Worm (Caenorhabditis elegans) whole organism, L2 larva: ENCODE measurements around the gene F11A10.5.

Source experiments
- F13H6.1 ChIP-seq: sonication (generic microtip); optimal IDR thresholded peaks from 2 replicates; lab custom pipeline; 2016; ENCODE audit warnings: missing genetic modification characterization, missing compliant biosample characterization
- alr-1 ChIP-seq: fragments of 150-350 bp; optimal IDR thresholded peaks from 2 replicates; lab custom pipeline; 2014; ENCODE audit warnings: missing biosample characterization, missing genetic modification characterization
- aly-2 ChIP-seq: fragments of 150-350 bp; optimal IDR thresholded peaks from 2 replicates; lab custom pipeline; 2014; ENCODE audit warnings: missing biosample characterization, missing genetic modification characterization
- ama-1 ChIP-seq: fragments of 150-350 bp; optimal IDR thresholded peaks from 2 replicates; lab custom pipeline; 2018; ENCODE audit warnings: inconsistent platforms
- blmp-1 ChIP-seq: sonication (generic microtip); optimal IDR thresholded peaks from 2 replicates; lab custom pipeline; 2017; ENCODE audit warnings: missing genetic modification characterization, mild to moderate bottlenecking, missing compliant biosample characterization, antibody characterized with exemption, moderate library complexity; ENCODE audit not compliant: insufficient read depth
- ceh-16 ChIP-seq: fragments of 150-350 bp; optimal IDR thresholded peaks from 2 replicates; lab custom pipeline; 2014; ENCODE audit warnings: missing biosample characterization, missing genetic modification characterization
- ceh-82 ChIP-seq: fragments of 150-350 bp; optimal IDR thresholded peaks from 2 replicates; lab custom pipeline; 2014; ENCODE audit warnings: missing biosample characterization, missing genetic modification characterization
- crh-2 ChIP-seq: sonication (generic microtip); optimal IDR thresholded peaks from 2 replicates; lab custom pipeline; 2017; ENCODE audit warnings: missing biosample characterization, missing genetic modification characterization
- dmd-4 ChIP-seq: sonication (generic microtip); optimal IDR thresholded peaks from 2 replicates; lab custom pipeline; 2017; ENCODE audit warnings: missing biosample characterization, missing genetic modification characterization
- egl-27 ChIP-seq: sonication (generic microtip); optimal IDR thresholded peaks from 3 replicates; lab custom pipeline; 2017; ENCODE audit warnings: missing biosample characterization, missing genetic modification reagents, missing genetic modification characterization
- elt-1 ChIP-seq: fragments of 150-350 bp; optimal IDR thresholded peaks from 2 replicates; lab custom pipeline; 2014; ENCODE audit warnings: missing biosample characterization, missing genetic modification characterization
- elt-3 ChIP-seq: sonication (generic microtip); optimal IDR thresholded peaks from 2 replicates; lab custom pipeline; 2017; ENCODE audit warnings: missing biosample characterization, missing genetic modification characterization
- gmeb-1 ChIP-seq: fragments of 150-350 bp; optimal IDR thresholded peaks from 2 replicates; lab custom pipeline; 2014; ENCODE audit warnings: missing biosample characterization, missing genetic modification characterization
- lsy-2 ChIP-seq, 2 experiments: fragments of 150-350 bp in 1 of 2; sonication (generic microtip) in 1 of 2; optimal IDR thresholded peaks; 2 replicates each; lab custom pipeline; 2014 to 2017; ENCODE audit warnings: missing biosample characterization in 2 of 2, missing genetic modification characterization in 2 of 2
- mab-5 ChIP-seq: fragments of 150-350 bp; optimal IDR thresholded peaks from 2 replicates; lab custom pipeline; 2014; ENCODE audit warnings: missing biosample characterization, missing genetic modification characterization
- mbf-1 ChIP-seq: sonication (generic microtip); optimal IDR thresholded peaks from 2 replicates; lab custom pipeline; 2017; ENCODE audit warnings: missing biosample characterization, missing genetic modification characterization
- mdl-1 ChIP-seq, 2 experiments: fragments of 150-350 bp in 1 of 2; sonication (generic microtip) in 1 of 2; optimal IDR thresholded peaks; 2 replicates each; lab custom pipeline; 2017; ENCODE audit warnings: missing biosample characterization in 2 of 2, missing genetic modification characterization in 2 of 2
- nhr-10 ChIP-seq: sonication (generic microtip); optimal IDR thresholded peaks from 2 replicates; lab custom pipeline; 2017; ENCODE audit warnings: missing biosample characterization, missing genetic modification characterization
- nhr-12 ChIP-seq: fragments of 150-350 bp; optimal IDR thresholded peaks from 2 replicates; lab custom pipeline; 2014; ENCODE audit warnings: missing biosample characterization, missing genetic modification characterization
- nhr-129 ChIP-seq: fragments of 150-350 bp; optimal IDR thresholded peaks from 2 replicates; lab custom pipeline; 2014; ENCODE audit warnings: missing biosample characterization, missing genetic modification characterization
- nhr-21 ChIP-seq: fragments of 150-350 bp; optimal IDR thresholded peaks from 2 replicates; lab custom pipeline; 2014; ENCODE audit warnings: missing biosample characterization, missing genetic modification characterization
- nhr-23 ChIP-seq: fragments of 150-350 bp; optimal IDR thresholded peaks from 2 replicates; lab custom pipeline; 2014; ENCODE audit warnings: missing biosample characterization, missing genetic modification reagents, missing genetic modification characterization
- nhr-237 ChIP-seq: fragments of 150-350 bp; optimal IDR thresholded peaks from 2 replicates; lab custom pipeline; 2014; ENCODE audit warnings: missing biosample characterization, missing genetic modification characterization
- nhr-25 ChIP-seq: fragments of 150-350 bp; sonication (generic microtip); optimal IDR thresholded peaks from 3 replicates; lab custom pipeline; 2014; ENCODE audit warnings: missing biosample characterization, missing genetic modification characterization
- peb-1 ChIP-seq: fragments of 150-350 bp; optimal IDR thresholded peaks from 2 replicates; lab custom pipeline; 2014; ENCODE audit warnings: missing biosample characterization, missing genetic modification characterization
- sem-4 ChIP-seq: fragments of 150-350 bp; optimal IDR thresholded peaks from 2 replicates; lab custom pipeline; 2014; ENCODE audit warnings: missing biosample characterization, missing genetic modification reagents, missing genetic modification characterization
- sma-3 ChIP-seq: sonication (generic microtip); optimal IDR thresholded peaks from 2 replicates; lab custom pipeline; 2016; ENCODE audit warnings: missing genetic modification reagents, missing genetic modification characterization, missing compliant biosample characterization
- sma-9 ChIP-seq, 2 experiments: fragments of 150-350 bp in 1 of 2; sonication (generic microtip) in 1 of 2; optimal IDR thresholded peaks; 2 replicates each; lab custom pipeline; 2014 to 2016; ENCODE audit warnings: missing genetic modification characterization in 2 of 2, mild to moderate bottlenecking in 1 of 2, missing biosample characterization in 1 of 2, missing compliant biosample characterization in 1 of 2, missing genetic modification reagents in 1 of 2, moderate library complexity in 1 of 2
- snpc-4 ChIP-seq: fragments of 150-350 bp; optimal IDR thresholded peaks from 2 replicates; lab custom pipeline; 2014; ENCODE audit warnings: missing biosample characterization, missing genetic modification characterization
- unc-39 ChIP-seq: fragments of 150-350 bp; optimal IDR thresholded peaks from 2 replicates; lab custom pipeline; 2014; ENCODE audit warnings: missing biosample characterization, missing genetic modification characterization
- unc-55 ChIP-seq: fragments of 150-350 bp; sonication (generic microtip); optimal IDR thresholded peaks from 3 replicates; lab custom pipeline; 2014; ENCODE audit warnings: missing biosample characterization, missing genetic modification reagents, missing genetic modification characterization
- unc-62 ChIP-seq: fragments of 150-350 bp; optimal IDR thresholded peaks from 2 replicates; lab custom pipeline; 2014; ENCODE audit warnings: missing biosample characterization, missing genetic modification reagents, missing genetic modification characterization
- ztf-11 ChIP-seq: sonication (generic microtip); optimal IDR thresholded peaks from 2 replicates; lab custom pipeline; 2017; ENCODE audit warnings: missing biosample characterization, missing genetic modification characterization
- ztf-4 ChIP-seq: fragments of 150-350 bp; optimal IDR thresholded peaks from 2 replicates; lab custom pipeline; 2014; ENCODE audit warnings: missing biosample characterization, missing genetic modification characterization

The F11A10.5 gene

ce11 chrIV:12052461-12052860, 41.5 kb upstream of the F11A10.5 start:
- TF ChIP-seq lsy-2 (tag; optimal IDR thresholded peaks at IDR 0.05; lab: Kevin White, UChicago) (no peak), sma-3 (no peak), mdl-1 (tag; optimal IDR thresholded peaks at IDR 0.05; lab: Kevin White, UChicago) (no peak), snpc-4 (tag; lab: Kevin White, UChicago) (no peak), elt-1 (tag; lab: Kevin White, UChicago) (no peak)

ce11 chrIV:12056603-12057002, 37.3 kb upstream of the F11A10.5 start, which contains the start of gene K08E4.2:
K08E4.2 (minus strand) TSS chrIV:12056656.
- TF ChIP-seq ceh-82 (tag; lab: Kevin White, UChicago) (no peak), lsy-2 (tag; optimal IDR thresholded peaks at IDR 0.05; lab: Kevin White, UChicago) (no peak), sma-3 (no peak), egl-27 (tag; lab: Kevin White, UChicago) (no peak), nhr-25 (tag; lab: Kevin White, UChicago) (no peak), gmeb-1 (tag; lab: Kevin White, UChicago) (no peak), aly-2 (tag; lab: Kevin White, UChicago) (no peak), snpc-4 (tag; lab: Kevin White, UChicago) (no peak)

- no peak for TF ChIP-seq mab-5 (tag; lab: Kevin White, UChicago)
- peak; percentile 30 for TF ChIP-seq nhr-129 (tag; lab: Kevin White, UChicago)
Observed at ce11 chrIV:12057508-12057907, 36.4 kb upstream of the F11A10.5 start, which contains the start of gene K08E4.3. K08E4.3 (plus strand) TSS chrIV:12057742.

DNA sequence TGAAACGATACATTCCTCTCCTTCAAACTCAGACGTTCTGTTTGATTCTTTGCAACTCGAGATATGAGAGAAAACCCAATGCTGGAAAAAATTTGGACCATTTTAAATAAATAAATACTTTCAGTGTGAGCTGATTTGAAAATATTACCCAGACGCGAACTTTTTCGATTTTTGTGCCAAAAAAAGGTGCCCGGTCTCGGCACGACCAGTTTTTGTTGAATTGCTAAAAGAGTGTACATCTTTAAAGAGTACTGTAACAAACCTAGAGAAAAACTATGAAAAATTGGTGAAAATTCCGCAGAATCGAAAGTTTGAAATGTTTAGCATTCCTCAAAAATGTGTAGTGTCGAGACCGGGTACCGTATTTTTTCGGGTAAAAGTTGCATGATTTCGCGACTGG, 32.7 kb upstream of the F11A10.5 start, which contains the start of gene K08E4.8:
Gene K08E4.8, minus strand, starts transcription at position 101 of the 400 bp plus-strand sequence.
- TF ChIP-seq dmd-4 (tag; lab: Kevin White, UChicago) (no peak), nhr-237 (tag; lab: Kevin White, UChicago) (no peak), peb-1 (no peak), ztf-4 (tag; lab: Kevin White, UChicago) (no peak), sem-4 (tag; lab: Kevin White, UChicago) (no peak), aly-2 (tag; lab: Kevin White, UChicago) (no peak), egl-27 (tag; lab: Kevin White, UChicago) (no peak), sma-9 (GFP tag; optimal IDR thresholded peaks at IDR 0.05; lab: Kevin White, UChicago) (no peak), sma-9 (tag; optimal IDR thresholded peaks at IDR 0.05; lab: Kevin White, UChicago) (no peak), nhr-21 (tag; lab: Kevin White, UChicago) (no peak), F13H6.1 (tag; lab: Kevin White, UChicago) (no peak), nhr-23 (tag; lab: Kevin White, UChicago) (no peak), unc-62 (GFP tag; lab: Kevin White, UChicago) (no peak), ama-1 (lab: Kevin White, UChicago) (no peak), ceh-16 (no peak), elt-3 (no peak), nhr-10 (tag; lab: Kevin White, UChicago) (no peak), mdl-1 (tag; optimal IDR thresholded peaks at IDR 0.05; lab: Kevin White, UChicago) (no peak), blmp-1 (tag; lab: Kevin White, UChicago) (no peak)

DNA sequence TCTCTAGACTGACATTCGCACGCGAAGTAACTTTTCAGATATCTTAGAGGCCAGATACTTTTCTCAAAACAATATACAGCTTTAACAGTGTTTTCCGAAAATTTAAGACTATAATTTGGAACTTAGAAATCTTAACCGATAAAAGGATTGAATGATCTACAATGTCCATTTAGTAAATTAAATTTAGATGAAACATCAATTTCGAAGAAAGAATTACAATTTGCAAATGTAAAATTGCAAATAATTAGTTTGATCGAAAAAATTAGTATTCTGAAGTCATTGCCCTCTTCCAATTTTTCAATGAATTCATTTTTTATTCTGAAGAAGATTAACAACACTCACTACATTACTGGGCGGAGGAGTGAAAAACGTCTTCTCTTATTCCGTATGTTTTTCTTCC, 25.3 kb upstream of the F11A10.5 start, which contains the start of gene bath-37:
Gene bath-37, plus strand, starts transcription at position 301 of the 400 bp plus-strand sequence.
- TF ChIP-seq unc-55 (GFP tag; lab: Kevin White, UChicago): peak; percentile 23
- TF ChIP-seq sma-9 (GFP tag; optimal IDR thresholded peaks at IDR 0.05; lab: Kevin White, UChicago): no peak
- TF ChIP-seq sma-9 (tag; optimal IDR thresholded peaks at IDR 0.05; lab: Kevin White, UChicago): no peak
- TF ChIP-seq, all 48 proteins: peak for 1

DNA sequence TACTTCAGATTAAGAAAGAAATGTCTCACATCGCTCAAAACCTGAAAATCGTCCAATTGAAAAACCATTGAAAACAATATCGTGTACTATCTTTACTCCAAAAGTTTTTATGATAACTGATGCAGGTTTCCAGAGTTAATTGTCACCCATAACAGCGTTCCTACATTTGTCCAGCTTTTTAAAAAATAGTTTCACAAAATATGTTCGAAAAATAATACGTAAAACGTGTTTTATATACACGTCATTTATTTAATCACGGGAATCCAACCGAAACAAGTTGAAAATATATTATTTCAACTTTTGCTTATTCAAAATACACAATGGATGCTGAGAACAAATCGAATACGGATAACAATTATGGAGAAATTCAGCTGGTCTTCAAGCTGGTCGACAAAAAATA, 18.4 kb upstream of the F11A10.5 start, which contains the start of gene K08E4.7:
Gene K08E4.7, plus strand, starts transcription at position 301 of the 400 bp plus-strand sequence.
- TF ChIP-seq alr-1 (tag; lab: Kevin White, UChicago) (no peak), unc-39 (tag; lab: Kevin White, UChicago) (no peak), blmp-1 (tag; lab: Kevin White, UChicago) (no peak), ztf-11 (no peak), crh-2 (tag; lab: Kevin White, UChicago) (no peak), mbf-1 (tag; lab: Kevin White, UChicago) (no peak), unc-62 (GFP tag; lab: Kevin White, UChicago) (no peak), unc-55 (GFP tag; lab: Kevin White, UChicago) (no peak), egl-27 (tag; lab: Kevin White, UChicago) (no peak), nhr-21 (tag; lab: Kevin White, UChicago) (no peak), peb-1 (no peak), nhr-12 (tag; lab: Kevin White, UChicago) (no peak)
- TF ChIP-seq, all 48 proteins: peak for 0
